Worm (Caenorhabditis elegans): ENCODE measurements around the gene flcn-1.
A peak's percentile ranks its signal among the peaks of the same experiment; 100 is the strongest.

The flcn-1 gene

ce11 chrII:6943299-6944051, 14.9 kb downstream of the flcn-1 start (continued):
- TF ChIP-seq dpl-1 (GFP tag; optimal IDR thresholded peaks at IDR 0.05), result no peak
- TF ChIP-seq nhr-19 (GFP tag; conservative IDR thresholded peaks at IDR 0.05), result no peak
- TF ChIP-seq nhr-11 (tag; optimal IDR thresholded peaks at IDR 0.05), result no peak
- TF ChIP-seq ets-5 (GFP tag; IDR thresholded peaks at IDR 0.05), result no peak
- TF ChIP-seq isw-1 (GFP tag; IDR thresholded peaks at IDR 0.05), result no peak
- no peak for TF ChIP-seq jun-1 (tag; optimal IDR thresholded peaks at IDR 0.05)
- TF ChIP-seq pag-3 (tag; optimal IDR thresholded peaks at IDR 0.05; ENCODE audit: borderline replicate concordance, insufficient read depth), result no peak
- TF ChIP-seq grh-1 (GFP tag; IDR thresholded peaks at IDR 0.05), result no peak
- no peak for TF ChIP-seq ceh-88 (GFP tag; IDR thresholded peaks at IDR 0.05)
- no peak for TF ChIP-seq ceh-90 (tag; optimal IDR thresholded peaks at IDR 0.05)
- TF ChIP-seq vab-15 (tag; optimal IDR thresholded peaks at IDR 0.05), result no peak
- TF ChIP-seq zip-4 (GFP tag; optimal IDR thresholded peaks at IDR 0.05), result no peak
- TF ChIP-seq xbp-1 (tag; optimal IDR thresholded peaks at IDR 0.05), result no peak
- no peak for TF ChIP-seq sox-4 (tag; optimal IDR thresholded peaks at IDR 0.05)
- no peak for TF ChIP-seq alr-1 (tag; optimal IDR thresholded peaks at IDR 0.05; ENCODE audit: borderline replicate concordance)
- TF ChIP-seq fos-1 (tag; optimal IDR thresholded peaks at IDR 0.05), result no peak
- no peak for TF ChIP-seq pqm-1 (tag; optimal IDR thresholded peaks at IDR 0.05)
- TF ChIP-seq mep-1 (tag; optimal IDR thresholded peaks at IDR 0.05), result no peak
- no peak for TF ChIP-seq zag-1 (tag; optimal IDR thresholded peaks at IDR 0.05)
- TF ChIP-seq ceh-8 (GFP tag; optimal IDR thresholded peaks at IDR 0.05), result peak; percentile 61
- no peak for TF ChIP-seq irx-1 (tag; optimal IDR thresholded peaks at IDR 0.05)
- TF ChIP-seq nhr-85 (tag), result no peak
- TF ChIP-seq unc-30 (tag; optimal IDR thresholded peaks at IDR 0.05), result no peak
- TF ChIP-seq aha-1 (tag; optimal IDR thresholded peaks at IDR 0.05), result no peak
- no peak for TF ChIP-seq lir-3 (tag; optimal IDR thresholded peaks at IDR 0.05; ENCODE audit: poor library complexity)

ce11 chrII:6951250-6951806, 22.8 kb downstream of the flcn-1 start, which contains the start of the genes malt-1 and ceh-38:
TSS of gene malt-1 (minus strand) at chrII:6951300.
TSS of gene ceh-38 (plus strand) at chrII:6951526.
- TF ChIP-seq sptf-1 (tag; optimal IDR thresholded peaks at IDR 0.05), result no peak
- TF ChIP-seq snpc-4 (tag; optimal IDR thresholded peaks at IDR 0.05), result peak; percentile 93
- peak; percentile 80 for TF ChIP-seq mab-9 (GFP tag; IDR thresholded peaks at IDR 0.05)
- peak; percentile 76 for TF ChIP-seq sox-4 (tag; optimal IDR thresholded peaks at IDR 0.05)
- peak; percentile 96 to 98 for TF ChIP-seq lsy-2 (tag; optimal IDR thresholded peaks at IDR 0.05)
- peak; percentile 90 for TF ChIP-seq nhr-237 (tag; optimal IDR thresholded peaks at IDR 0.05)
- peak; percentile 94 for TF ChIP-seq fos-1 (tag; optimal IDR thresholded peaks at IDR 0.05)
- TF ChIP-seq swsn-7 (tag; optimal IDR thresholded peaks at IDR 0.05), result peak; percentile 95
- TF ChIP-seq F16B12.6 (tag; optimal IDR thresholded peaks at IDR 0.05), result peak; percentile 64
- TF ChIP-seq irx-1 (tag; optimal IDR thresholded peaks at IDR 0.05), result peak; percentile 93
- TF ChIP-seq tbx-2 (tag; optimal IDR thresholded peaks at IDR 0.05), result peak; percentile 96
- TF ChIP-seq nhr-47 (tag; optimal IDR thresholded peaks at IDR 0.05), result peak; percentile 96
- peak; percentile 45 for TF ChIP-seq ceh-90 (tag; optimal IDR thresholded peaks at IDR 0.05)
- TF ChIP-seq lin-39 (tag; optimal IDR thresholded peaks at IDR 0.05), result peak; percentile 94
- peak; percentile 98 for TF ChIP-seq lin-14 (GFP tag; optimal IDR thresholded peaks at IDR 0.05)
- TF ChIP-seq blmp-1 (tag; optimal IDR thresholded peaks at IDR 0.05), result peak; percentile 86
- TF ChIP-seq elt-3 (tag; optimal IDR thresholded peaks at IDR 0.05), result peak in 3 of 6 experiments; percentile 19 to 76 (median 75)
- TF ChIP-seq nhr-12 (tag; optimal IDR thresholded peaks at IDR 0.05), result no peak
- TF ChIP-seq unc-62 (GFP tag; optimal IDR thresholded peaks at IDR 0.05), result no peak
- TF ChIP-seq dsc-1 (tag; optimal IDR thresholded peaks at IDR 0.05), result peak; percentile 92
- peak; percentile 96 for TF ChIP-seq nhr-77 (tag; optimal IDR thresholded peaks at IDR 0.05)
- TF ChIP-seq lin-13 (GFP tag; optimal IDR thresholded peaks at IDR 0.05), result peak; percentile 96
- no peak for TF ChIP-seq hlh-4 (tag; optimal IDR thresholded peaks at IDR 0.05)
- TF ChIP-seq elt-2 (tag; optimal IDR thresholded peaks at IDR 0.05), result peak; percentile 86
- peak; percentile 98 for TF ChIP-seq nhr-71 (tag; optimal IDR thresholded peaks at IDR 0.05)
- TF ChIP-seq nhr-85 (tag), result peak; percentile 97
- no peak for TF ChIP-seq pqm-1 (tag; optimal IDR thresholded peaks at IDR 0.05)
- TF ChIP-seq aha-1 (tag; optimal IDR thresholded peaks at IDR 0.05), result peak; percentile 85
- TF ChIP-seq nhr-19 (GFP tag; conservative IDR thresholded peaks at IDR 0.05), result peak; percentile 92
- TF ChIP-seq tlp-1 (tag; optimal IDR thresholded peaks at IDR 0.05), result no peak
- TF ChIP-seq snu-23 (GFP tag; optimal IDR thresholded peaks at IDR 0.05), result peak; percentile 98
- TF ChIP-seq grh-1 (GFP tag; IDR thresholded peaks at IDR 0.05), result peak; percentile 76
- peak; percentile 92 for TF ChIP-seq nhr-11 (tag; optimal IDR thresholded peaks at IDR 0.05)
- TF ChIP-seq C34B4.2 (tag; optimal IDR thresholded peaks at IDR 0.05), result no peak

Data from whole organism, L1 larva.